Worm (Caenorhabditis elegans) whole organism, L1 larva: ENCODE results near the gene bath-38.

Experiments used
- dsc-1 ChIP-seq: sonication (generic microtip); optimal IDR thresholded peaks from 2 replicates; lab custom pipeline; 2016; ENCODE audit warnings: mild to moderate bottlenecking, missing genetic modification characterization, missing compliant biosample characterization
- lin-14 ChIP-seq: fragments of 200-800 bp; sonication (Bioruptor generic); optimal IDR thresholded peaks from 2 replicates; lab custom pipeline; 2018; ENCODE audit warnings: mild to moderate bottlenecking, missing genetic modification characterization, moderate library complexity, missing compliant biosample characterization
- nhr-12 ChIP-seq: sonication (generic microtip); optimal IDR thresholded peaks from 2 replicates; lab custom pipeline; 2017; ENCODE audit warnings: missing biosample characterization, missing genetic modification characterization
- zag-1 ChIP-seq: fragments of 150-350 bp; optimal IDR thresholded peaks from 2 replicates; lab custom pipeline; 2014; ENCODE audit warnings: missing biosample characterization, missing genetic modification characterization
- ztf-11 ChIP-seq, 2 experiments: sonication (generic microtip); optimal IDR thresholded peaks; 2 replicates each; lab custom pipeline; 2016 to 2017; ENCODE audit warnings: missing genetic modification characterization in 2 of 2, missing biosample characterization in 1 of 2, missing compliant biosample characterization in 1 of 2

DNA sequence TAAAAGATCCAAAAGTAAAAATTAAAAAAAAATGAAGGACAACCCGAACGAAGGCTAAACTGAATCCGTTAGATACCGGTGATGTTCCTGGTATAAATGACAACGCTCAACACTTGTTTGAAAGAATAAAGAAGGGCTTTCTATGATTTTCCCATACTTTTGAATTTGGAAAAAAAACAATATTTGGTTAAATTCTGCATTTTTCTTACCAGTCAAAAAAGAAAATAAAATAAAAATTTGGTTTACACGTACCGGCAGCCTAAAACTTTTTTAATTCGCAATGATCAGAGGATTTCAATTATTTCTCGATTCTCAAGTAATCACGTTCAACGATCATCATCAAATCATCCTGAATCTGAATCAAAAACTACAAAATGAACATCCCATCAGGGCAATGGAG lies 43.5 kb downstream of the bath-38 start, which contains the start of gene ZK892.3:
- TF ChIP-seq lin-14 (no peak), dsc-1 (tag; lab: Kevin White, UChicago) (no peak), ztf-11 (tag; optimal IDR thresholded peaks at IDR 0.05; lab: Kevin White, UChicago) (no peak), nhr-12 (no peak), zag-1 (tag; lab: Kevin White, UChicago) (no peak)
